Worm (Caenorhabditis elegans): ENCODE data around the gene pph-2.

ce11 chrIV:11868452-11868851, 9.1 kb downstream of the pph-2 start:
- TF ChIP-seq nhr-12 (tag; optimal IDR thresholded peaks at IDR 0.05), result no peak
- no peak for TF ChIP-seq snpc-4 (tag; optimal IDR thresholded peaks at IDR 0.05)
- no peak for TF ChIP-seq lin-13 (tag; optimal IDR thresholded peaks at IDR 0.05)
